Fruit fly (Drosophila melanogaster): Measurements from ENCODE around the gene PK2-R2.

- no peak for TF ChIP-seq Eip75B (GFP tag; optimal IDR thresholded peaks at IDR 0.05)
- TF ChIP-seq Hr4 (GFP tag; optimal IDR thresholded peaks at IDR 0.05) = no peak
- no peak for TF ChIP-seq Eip78C (GFP tag)
- TF ChIP-seq Blimp-1 (GFP tag; optimal IDR thresholded peaks at IDR 0.05) = no peak
- no peak for TF ChIP-seq CG6276 (GFP tag; optimal IDR thresholded peaks at IDR 0.05)
- no peak for TF ChIP-seq CG3919 (GFP tag; optimal IDR thresholded peaks at IDR 0.05)
- no peak for TF ChIP-seq CG7368 (GFP tag; optimal IDR thresholded peaks at IDR 0.05)
Measured at dm6 chr3R:13363347-13363994, 29.5 kb upstream of the PK2-R2 start.
